Worm (Caenorhabditis elegans) whole organism, early embryonic: ENCODE measurements around the gene tmem-17.

Experiments used
- B0310.2 ChIP-seq: sonication (generic microtip); optimal IDR thresholded peaks from 2 replicates; lab custom pipeline; 2016; ENCODE audit warnings: mild to moderate bottlenecking, missing genetic modification characterization, missing compliant biosample characterization
- F13C5.2 ChIP-seq: sonication (generic microtip); optimal IDR thresholded peaks from 2 replicates; lab custom pipeline; 2017; ENCODE audit warnings: mild to moderate bottlenecking, missing genetic modification characterization, inconsistent platforms, missing compliant biosample characterization
- aly-1 ChIP-seq: sonication (generic microtip); optimal IDR thresholded peaks from 2 replicates; lab custom pipeline; 2016; ENCODE audit warnings: missing genetic modification characterization, missing compliant biosample characterization
- ama-1 ChIP-seq: fragments of 150-350 bp; optimal IDR thresholded peaks from 2 replicates; lab custom pipeline; 2014
- ceh-13 ChIP-seq: fragments of 200-800 bp; sonication (Bioruptor generic); optimal IDR thresholded peaks from 2 replicates; lab custom pipeline; 2018; ENCODE audit warnings: mild to moderate bottlenecking, missing genetic modification characterization, missing compliant biosample characterization
- ceh-36 ChIP-seq: sonication (generic microtip); optimal IDR thresholded peaks from 2 replicates; lab custom pipeline; 2016; ENCODE audit warnings: missing genetic modification characterization, inconsistent platforms, missing compliant biosample characterization
- ets-7 ChIP-seq: sonication (generic microtip); optimal IDR thresholded peaks from 2 replicates; lab custom pipeline; 2016; ENCODE audit warnings: missing genotype, missing genetic modification characterization, missing compliant biosample characterization
- flt-1 ChIP-seq: fragments of 200-800 bp; sonication (Bioruptor generic); IDR thresholded peaks from 2 replicates; pipeline ENCODE4 v1.3.6; 2022; ENCODE audit warnings: missing genetic modification characterization, missing compliant biosample characterization
- hmbx-1 ChIP-seq: sonication (generic microtip); optimal IDR thresholded peaks from 2 replicates; lab custom pipeline; 2016; ENCODE audit warnings: mild to moderate bottlenecking, missing genetic modification characterization, missing compliant biosample characterization
- hmg-4 ChIP-seq: fragments of 200-800 bp; sonication (Bioruptor generic); optimal IDR thresholded peaks from 2 replicates; lab custom pipeline; 2018; ENCODE audit warnings: mild to moderate bottlenecking, missing genetic modification characterization, missing compliant biosample characterization
- hnd-1 ChIP-seq: sonication (generic microtip); optimal IDR thresholded peaks from 2 replicates; lab custom pipeline; 2016; ENCODE audit warnings: missing genetic modification characterization, missing compliant biosample characterization
- pes-1 ChIP-seq: fragments of 200-800 bp; sonication (Bioruptor generic); IDR thresholded peaks from 2 replicates; pipeline ENCODE4 v1.3.6; 2022; ENCODE audit warnings: missing genetic modification reagents, missing genetic modification characterization, missing compliant biosample characterization
- scrt-1 ChIP-seq: fragments of 200-800 bp; sonication (Bioruptor generic); IDR thresholded peaks from 2 replicates; pipeline ENCODE4 v1.3.6; 2022; ENCODE audit warnings: missing genetic modification characterization, missing compliant biosample characterization
- sea-1 ChIP-seq: fragments of 200-800 bp; sonication (Bioruptor generic); conservative IDR thresholded peaks from 2 replicates; pipeline ENCODE4 v1.3.6; 2022; ENCODE audit warnings: missing genetic modification characterization, missing compliant biosample characterization
- tbx-11 ChIP-seq: fragments of 200-800 bp; sonication (Bioruptor generic); IDR thresholded peaks from 2 replicates; pipeline ENCODE4 v1.3.6; 2022; ENCODE audit warnings: missing genetic modification characterization, missing compliant biosample characterization
- tbx-37 ChIP-seq: fragments of 200-800 bp; sonication (Bioruptor generic); conservative IDR thresholded peaks from 2 replicates; pipeline ENCODE4 v1.3.6; 2022; ENCODE audit warnings: missing genetic modification reagents, missing genetic modification characterization, missing compliant biosample characterization
- tra-4 ChIP-seq: sonication (generic microtip); optimal IDR thresholded peaks from 2 replicates; lab custom pipeline; 2017; ENCODE audit warnings: missing genetic modification characterization, missing compliant biosample characterization

tmem-17 gene

ce11 chrIII:7095156-7095555, 25.1 kb downstream of the tmem-17 start, which contains the start of gene nhr-9:
nhr-9 (plus strand) TSS chrIII:7095462.
- TF ChIP-seq ceh-13 (GFP tag; lab: Kevin White, UChicago) = no peak
- no peak for TF ChIP-seq ets-7
- no peak for TF ChIP-seq hmg-4 (GFP tag; lab: Kevin White, UChicago)
- TF ChIP-seq scrt-1 (GFP tag; lab: Robert Waterston, UW) = no peak
- TF ChIP-seq ceh-36 (tag; lab: Kevin White, UChicago) = no peak
- TF ChIP-seq pes-1 (GFP tag; lab: Robert Waterston, UW) = no peak
- TF ChIP-seq ama-1 = no peak

- TF ChIP-seq hnd-1 (tag; lab: Kevin White, UChicago) = no peak
- no peak for TF ChIP-seq B0310.2
- TF ChIP-seq ceh-13 (GFP tag; lab: Kevin White, UChicago) = no peak
- no peak for TF ChIP-seq hmg-4 (GFP tag; lab: Kevin White, UChicago)
Measured at ce11 chrIII:7096481-7096880, 26.4 kb downstream of the tmem-17 start.

DNA sequence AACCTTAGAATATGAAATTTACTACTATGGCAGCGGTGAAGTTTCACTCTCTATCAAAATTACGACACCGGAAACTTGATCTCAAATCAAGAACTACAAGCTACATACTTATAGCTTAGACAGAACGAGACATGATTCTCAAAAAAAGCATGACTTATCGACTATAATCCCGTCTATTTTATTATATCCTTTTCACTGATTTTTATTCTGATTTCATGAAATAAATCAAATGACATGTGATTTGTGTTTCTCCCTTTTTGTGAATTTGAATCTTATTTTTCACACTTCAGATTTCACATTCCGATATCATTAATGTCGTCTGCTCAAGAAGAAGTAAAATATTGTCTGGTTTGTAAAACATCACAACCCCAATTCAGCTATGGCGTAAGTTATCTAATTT, 29.9 kb downstream of the tmem-17 start, which contains the start of gene ZK418.11:
Gene ZK418.11, plus strand, starts transcription at position 289 of the 400 bp plus-strand sequence.
- TF ChIP-seq scrt-1 (GFP tag; lab: Robert Waterston, UW) (no peak), flt-1 (GFP tag; lab: Robert Waterston, UW) (no peak), B0310.2 (no peak), aly-1 (no peak), F13C5.2 (tag; lab: Kevin White, UChicago) (no peak), hmg-4 (GFP tag; lab: Kevin White, UChicago) (no peak), pes-1 (GFP tag; lab: Robert Waterston, UW) (no peak), hmbx-1 (no peak), ceh-13 (GFP tag; lab: Kevin White, UChicago) (no peak)

DNA sequence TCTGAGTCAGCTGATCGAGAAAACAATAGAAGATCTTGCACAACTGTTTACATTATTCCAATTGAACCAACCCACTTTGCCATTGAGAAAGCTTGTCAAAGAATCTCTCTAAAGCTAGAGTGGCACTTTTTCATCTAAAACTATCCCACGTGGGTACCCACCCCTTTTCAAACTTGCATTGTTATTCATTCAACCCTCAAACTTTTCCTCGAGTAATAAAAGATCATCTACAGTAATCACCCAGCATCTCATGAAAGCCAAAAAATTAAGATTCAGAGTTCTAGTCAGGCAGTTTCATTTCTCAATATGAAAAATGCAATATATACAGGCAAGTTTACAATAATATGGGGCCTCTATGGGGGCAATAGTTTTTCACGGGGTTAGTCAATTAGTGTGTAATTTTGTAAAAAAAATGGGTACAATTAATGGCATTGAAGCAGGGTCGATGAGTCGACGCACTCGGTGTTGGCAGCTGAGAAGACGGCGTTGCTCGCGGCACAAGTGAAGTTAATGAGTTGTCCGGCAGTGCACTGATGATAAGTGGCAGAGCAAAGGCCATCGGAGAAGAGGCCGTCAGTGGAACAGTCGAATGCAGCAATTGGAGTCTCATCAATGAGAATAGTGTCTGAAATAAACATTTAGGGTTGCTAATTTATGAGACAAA, 31.9 kb downstream of the tmem-17 start:
- TF ChIP-seq hnd-1 (tag; lab: Kevin White, UChicago) = no peak
- no peak for TF ChIP-seq ama-1
- no peak for TF ChIP-seq scrt-1 (GFP tag; lab: Robert Waterston, UW)
- TF ChIP-seq ceh-36 (tag; lab: Kevin White, UChicago) = no peak
- TF ChIP-seq tbx-37 (GFP tag; lab: Robert Waterston, UW) = no peak
- no peak for TF ChIP-seq ceh-13 (GFP tag; lab: Kevin White, UChicago)
- no peak for TF ChIP-seq F13C5.2 (tag; lab: Kevin White, UChicago)
- TF ChIP-seq aly-1 = no peak
- TF ChIP-seq B0310.2 = no peak
- TF ChIP-seq hmg-4 (GFP tag; lab: Kevin White, UChicago) = no peak
- TF ChIP-seq sea-1 (GFP tag; lab: Robert Waterston, UW) = no peak
- no peak for TF ChIP-seq tra-4 (tag; lab: Kevin White, UChicago)
- TF ChIP-seq flt-1 (GFP tag; lab: Robert Waterston, UW) = no peak
- TF ChIP-seq hmbx-1 = no peak
- TF ChIP-seq pes-1 (GFP tag; lab: Robert Waterston, UW) = no peak
- no peak for TF ChIP-seq tbx-11 (GFP tag; lab: Robert Waterston, UW)
- TF ChIP-seq ets-7 = no peak

DNA sequence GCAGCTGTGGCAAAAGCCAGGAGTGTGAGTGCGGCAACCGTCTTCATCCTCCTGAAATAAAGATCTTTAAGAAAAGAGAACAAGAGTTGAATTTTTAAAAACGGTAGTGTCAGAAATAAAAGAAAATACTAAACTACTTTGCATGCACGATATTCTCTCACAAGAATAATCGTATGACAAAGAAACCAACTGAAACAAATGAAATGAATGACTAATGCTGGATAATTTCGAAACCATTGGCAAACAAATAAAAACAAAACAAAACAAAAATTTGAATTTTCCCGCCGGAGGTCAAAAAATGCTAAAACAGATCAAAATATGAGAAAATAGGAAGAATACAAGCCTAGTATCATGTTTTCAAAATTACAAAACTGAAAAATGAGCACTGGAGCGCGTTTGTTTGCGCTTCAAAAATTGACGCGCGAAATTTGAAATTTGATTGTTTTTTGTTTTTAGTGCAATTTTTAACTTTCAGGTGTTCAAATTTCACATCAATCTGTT, 33.9 kb downstream of the tmem-17 start, which contains the start of gene cpg-2:
Gene cpg-2, minus strand, starts transcription at position 51 of the 501 bp plus-strand sequence.
- TF ChIP-seq ceh-36 (tag; lab: Kevin White, UChicago) (no peak), aly-1 (no peak), ceh-13 (GFP tag; lab: Kevin White, UChicago) (no peak), sea-1 (GFP tag; lab: Robert Waterston, UW) (no peak), tbx-11 (GFP tag; lab: Robert Waterston, UW) (no peak), pes-1 (GFP tag; lab: Robert Waterston, UW) (no peak), flt-1 (GFP tag; lab: Robert Waterston, UW) (no peak), tbx-37 (GFP tag; lab: Robert Waterston, UW) (no peak), hnd-1 (tag; lab: Kevin White, UChicago) (no peak), F13C5.2 (tag; lab: Kevin White, UChicago) (no peak), hmbx-1 (no peak), ets-7 (no peak), hmg-4 (GFP tag; lab: Kevin White, UChicago) (no peak), scrt-1 (GFP tag; lab: Robert Waterston, UW) (no peak), ama-1 (no peak), B0310.2 (no peak), tra-4 (tag; lab: Kevin White, UChicago) (no peak)

DNA sequence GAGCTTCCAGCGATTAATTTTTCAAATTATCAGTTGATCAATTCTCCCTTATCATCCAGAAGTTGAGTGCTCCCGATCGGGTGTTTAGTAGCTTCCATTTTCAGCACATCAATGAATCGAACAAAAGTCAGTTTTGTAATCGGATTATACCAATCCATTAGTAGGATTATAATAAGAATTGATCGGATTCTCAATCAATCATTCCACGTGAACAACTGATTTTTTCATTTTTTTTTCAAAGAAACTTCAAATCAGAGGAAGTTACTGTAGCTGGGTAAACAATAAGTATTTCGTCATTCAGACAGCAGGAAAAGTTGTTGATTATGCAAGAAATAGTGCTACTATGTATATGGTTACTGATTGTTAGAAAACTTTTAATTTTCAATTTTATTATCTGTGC, 36.8 kb downstream of the tmem-17 start:
- TF ChIP-seq hmg-4 (GFP tag; lab: Kevin White, UChicago) = no peak
- no peak for TF ChIP-seq ama-1
- no peak for TF ChIP-seq ceh-13 (GFP tag; lab: Kevin White, UChicago)
- TF ChIP-seq F13C5.2 (tag; lab: Kevin White, UChicago) = no peak
- no peak for TF ChIP-seq ets-7
- TF ChIP-seq hmbx-1 = no peak
- no peak for TF ChIP-seq tbx-37 (GFP tag; lab: Robert Waterston, UW)
- TF ChIP-seq flt-1 (GFP tag; lab: Robert Waterston, UW) = no peak
- TF ChIP-seq ceh-36 (tag; lab: Kevin White, UChicago) = no peak
- no peak for TF ChIP-seq B0310.2
- TF ChIP-seq tbx-11 (GFP tag; lab: Robert Waterston, UW) = no peak
- TF ChIP-seq pes-1 (GFP tag; lab: Robert Waterston, UW) = no peak
- TF ChIP-seq hnd-1 (tag; lab: Kevin White, UChicago) = no peak
- TF ChIP-seq tra-4 (tag; lab: Kevin White, UChicago) = no peak
- TF ChIP-seq sea-1 (GFP tag; lab: Robert Waterston, UW) = no peak
- TF ChIP-seq scrt-1 (GFP tag; lab: Robert Waterston, UW) = no peak
- TF ChIP-seq aly-1 = no peak

DNA sequence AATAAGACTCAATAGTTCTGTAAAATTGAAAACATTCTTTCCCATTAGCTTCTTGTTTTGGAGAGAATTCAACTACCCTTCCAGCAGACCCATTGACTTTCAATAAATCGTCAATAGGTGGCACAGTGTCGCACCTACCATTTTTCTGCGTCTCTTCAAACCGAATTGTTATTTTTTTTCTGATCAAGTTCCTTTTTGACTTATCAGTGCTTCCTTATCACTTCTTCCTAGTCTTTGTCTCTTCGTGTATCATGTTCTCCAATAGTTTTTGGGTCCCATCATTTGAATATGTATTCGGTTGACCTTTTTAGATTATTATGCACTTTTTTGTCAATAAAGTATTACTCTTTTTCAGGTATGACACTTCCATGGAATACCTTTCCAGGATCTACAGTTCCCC, 37.9 kb downstream of the tmem-17 start, which contains the start of gene odd-1:
Gene odd-1, plus strand, starts transcription at position 349 of the 400 bp plus-strand sequence.
- TF ChIP-seq sea-1 (GFP tag; lab: Robert Waterston, UW) = no peak
- TF ChIP-seq ceh-36 (tag; lab: Kevin White, UChicago) = no peak
- TF ChIP-seq tra-4 (tag; lab: Kevin White, UChicago) = no peak
- no peak for TF ChIP-seq ceh-13 (GFP tag; lab: Kevin White, UChicago)
- TF ChIP-seq ets-7 = no peak
- TF ChIP-seq flt-1 (GFP tag; lab: Robert Waterston, UW) = no peak
- TF ChIP-seq hnd-1 (tag; lab: Kevin White, UChicago) = no peak
- no peak for TF ChIP-seq F13C5.2 (tag; lab: Kevin White, UChicago)
- TF ChIP-seq ama-1 = no peak
- no peak for TF ChIP-seq pes-1 (GFP tag; lab: Robert Waterston, UW)
- TF ChIP-seq B0310.2 = no peak
- no peak for TF ChIP-seq hmbx-1
